Worm (Caenorhabditis elegans) whole organism, L2 larva: Measurements from ENCODE around the gene math-31.

Source experiments
- ZK546.5 ChIP-seq: sonication (generic microtip); optimal IDR thresholded peaks from 2 replicates; lab custom pipeline; 2017; ENCODE audit warnings: missing biosample characterization, missing genetic modification characterization
- ama-1 ChIP-seq: fragments of 150-350 bp; optimal IDR thresholded peaks from 2 replicates; lab custom pipeline; 2018; ENCODE audit warnings: inconsistent platforms
- ceh-82 ChIP-seq: fragments of 150-350 bp; optimal IDR thresholded peaks from 2 replicates; lab custom pipeline; 2014; ENCODE audit warnings: missing biosample characterization, missing genetic modification characterization
- gmeb-1 ChIP-seq: fragments of 150-350 bp; optimal IDR thresholded peaks from 2 replicates; lab custom pipeline; 2014; ENCODE audit warnings: missing biosample characterization, missing genetic modification characterization
- lin-39 ChIP-seq: fragments of 150-350 bp; optimal IDR thresholded peaks from 2 replicates; lab custom pipeline; 2014; ENCODE audit warnings: missing biosample characterization, missing genetic modification reagents, missing genetic modification characterization
- lsy-2 ChIP-seq, 2 experiments: fragments of 150-350 bp in 1 of 2; sonication (generic microtip) in 1 of 2; optimal IDR thresholded peaks; 2 replicates each; lab custom pipeline; 2014 to 2017; ENCODE audit warnings: missing biosample characterization in 2 of 2, missing genetic modification characterization in 2 of 2
- nhr-237 ChIP-seq: fragments of 150-350 bp; optimal IDR thresholded peaks from 2 replicates; lab custom pipeline; 2014; ENCODE audit warnings: missing biosample characterization, missing genetic modification characterization
- unc-62 ChIP-seq: fragments of 150-350 bp; optimal IDR thresholded peaks from 2 replicates; lab custom pipeline; 2014; ENCODE audit warnings: missing biosample characterization, missing genetic modification reagents, missing genetic modification characterization
- ztf-4 ChIP-seq: fragments of 150-350 bp; optimal IDR thresholded peaks from 2 replicates; lab custom pipeline; 2014; ENCODE audit warnings: missing biosample characterization, missing genetic modification characterization

- TF ChIP-seq lsy-2 (tag; optimal IDR thresholded peaks at IDR 0.05; lab: Kevin White, UChicago) (no peak), lin-39 (no peak), gmeb-1 (no peak), unc-62 (GFP tag; lab: Kevin White, UChicago) (no peak), ama-1 (lab: Kevin White, UChicago) (no peak), ceh-82 (no peak), ZK546.5 (tag; lab: Kevin White, UChicago) (no peak), nhr-237 (tag; lab: Kevin White, UChicago) (no peak), ztf-4 (no peak)
These were observed 22.0 kb downstream of the math-31 start, which contains the start of gene math-9 for ce11 chrII:1890682-1891081.
